Worm (Caenorhabditis elegans): Measurements from ENCODE around the gene K01B6.3.

- no peak for TF ChIP-seq tra-4 (tag; optimal IDR thresholded peaks at IDR 0.05)
- no peak for TF ChIP-seq ama-1 (optimal IDR thresholded peaks at IDR 0.05)
- TF ChIP-seq flt-1 (GFP tag; IDR thresholded peaks at IDR 0.05), result no peak
- TF ChIP-seq F13C5.2 (tag; optimal IDR thresholded peaks at IDR 0.05), result no peak
- TF ChIP-seq scrt-1 (GFP tag; IDR thresholded peaks at IDR 0.05), result no peak
Observed at ce11 chrIII:9288540-9288939, 11.5 kb upstream of the K01B6.3 start.

Measured in whole organism, early embryonic.